Worm (Caenorhabditis elegans): ENCODE results near the gene ced-4.

The ced-4 gene

DNA sequence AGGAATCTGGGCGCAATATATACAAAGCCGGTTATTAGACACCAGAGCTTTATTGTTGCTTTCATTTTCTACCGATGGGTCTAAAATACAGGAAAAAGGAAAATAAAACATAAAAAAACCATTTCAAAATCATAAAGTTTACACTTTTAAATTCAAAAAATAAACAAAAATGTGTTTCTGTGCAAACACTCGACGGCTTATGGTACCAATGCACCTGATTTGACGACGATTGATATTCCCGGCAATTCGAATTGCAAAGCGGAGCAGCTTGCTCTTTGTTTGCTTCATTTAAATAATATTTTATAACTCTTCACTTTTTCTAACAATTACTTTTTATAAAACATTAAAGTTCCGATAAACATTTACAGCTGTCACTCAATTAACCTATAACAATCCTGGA lies 2.0 kb upstream of the ced-4 start, which contains the start of gene F26A1.1:
F26A1.1 (plus strand) TSS at position 369 of the 400 bp plus-strand sequence.
- TF ChIP-seq ham-2 (GFP tag; optimal IDR thresholded peaks at IDR 0.05), result no peak
- peak; percentile 5 for TF ChIP-seq ces-1 (GFP tag; optimal IDR thresholded peaks at IDR 0.05)
- no peak for TF ChIP-seq tbx-8 (GFP tag; optimal IDR thresholded peaks at IDR 0.05)
- TF ChIP-seq nhr-237 (tag; optimal IDR thresholded peaks at IDR 0.05), result peak; percentile 19
- TF ChIP-seq mls-2 (tag; optimal IDR thresholded peaks at IDR 0.05), result no peak
- peak; percentile 52 for TF ChIP-seq lsy-2 (tag; optimal IDR thresholded peaks at IDR 0.05)
- no peak for TF ChIP-seq ztf-11 (tag; optimal IDR thresholded peaks at IDR 0.05)
- peak; percentile 41 for TF ChIP-seq pha-4 (tag; optimal IDR thresholded peaks at IDR 0.05)
- TF ChIP-seq mep-1 (tag; optimal IDR thresholded peaks at IDR 0.05), result peak; percentile 23
- TF ChIP-seq nhr-2 (tag; optimal IDR thresholded peaks at IDR 0.05), result no peak
- TF ChIP-seq lin-32 (GFP tag; optimal IDR thresholded peaks at IDR 0.05), result no peak
- TF ChIP-seq nhr-76 (tag; optimal IDR thresholded peaks at IDR 0.05), result no peak
- TF ChIP-seq sptf-1 (tag; optimal IDR thresholded peaks at IDR 0.05), result no peak
- TF ChIP-seq snpc-4 (tag; optimal IDR thresholded peaks at IDR 0.05), result no peak
- TF ChIP-seq ceh-43 (GFP tag; optimal IDR thresholded peaks at IDR 0.05), result no peak
- no peak for TF ChIP-seq bed-3 (GFP tag; optimal IDR thresholded peaks at IDR 0.05)
- TF ChIP-seq cnd-1 (tag; optimal IDR thresholded peaks at IDR 0.05), result no peak
- no peak for TF ChIP-seq flh-1 (GFP tag; optimal IDR thresholded peaks at IDR 0.05)

DNA sequence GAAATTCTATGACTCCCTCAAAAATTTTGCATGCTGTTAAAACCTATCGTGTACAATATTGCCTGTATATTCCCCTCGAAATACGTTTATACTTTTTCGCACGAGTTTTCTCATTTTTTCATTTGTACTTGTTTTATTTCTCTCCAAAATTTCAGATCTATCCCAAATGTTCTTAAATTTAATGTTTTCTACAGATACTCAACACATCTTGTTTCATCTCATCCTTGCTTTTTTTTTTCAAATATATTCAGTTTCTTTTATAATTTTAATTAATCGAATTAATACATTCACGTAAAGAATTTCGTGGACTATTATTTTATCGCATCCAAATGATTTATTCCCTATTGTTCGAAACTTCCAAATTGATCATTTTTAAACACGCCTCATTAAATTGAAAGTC lies 2.8 kb downstream of the ced-4 start, which contains the start of gene C35D10.8:
C35D10.8 (plus strand) TSS at position 301 of the 400 bp plus-strand sequence.
- TF ChIP-seq nhr-76 (tag; optimal IDR thresholded peaks at IDR 0.05), result no peak

- TF ChIP-seq unc-120 (tag; optimal IDR thresholded peaks at IDR 0.05; ENCODE audit: poor library complexity, severe bottlenecking), result no peak
These were observed 4.0 kb downstream of the ced-4 start, which contains the start of gene C35D10.7 for ce11 chrIII:4856109-4856508. TSS of gene C35D10.7 (plus strand) at chrIII:4856193.

- TF ChIP-seq ztf-11 (tag; optimal IDR thresholded peaks at IDR 0.05) (no peak), cnd-1 (tag; optimal IDR thresholded peaks at IDR 0.05) (no peak), sptf-1 (tag; optimal IDR thresholded peaks at IDR 0.05) (no peak), hlh-1 (tag; optimal IDR thresholded peaks at IDR 0.05) (no peak), bed-3 (GFP tag; optimal IDR thresholded peaks at IDR 0.05) (no peak), nhr-76 (tag; optimal IDR thresholded peaks at IDR 0.05) (no peak), lin-13 (tag; optimal IDR thresholded peaks at IDR 0.05) (no peak), nhr-12 (tag; optimal IDR thresholded peaks at IDR 0.05) (no peak), nhr-28 (tag; optimal IDR thresholded peaks at IDR 0.05) (no peak), sem-2 (GFP tag; optimal IDR thresholded peaks at IDR 0.05) (no peak), unc-62 (GFP tag; optimal IDR thresholded peaks at IDR 0.05) (no peak), ceh-43 (GFP tag; optimal IDR thresholded peaks at IDR 0.05) (no peak), ceh-39 (tag; optimal IDR thresholded peaks at IDR 0.05) (no peak)
These were observed 4.9 kb downstream of the ced-4 start for ce11 chrIII:4856992-4857391.

ce11 chrIII:4859039-4859438 lies 6.9 kb downstream of the ced-4 start, which contains the start of gene C35D10.6:
TSS of gene C35D10.6 (plus strand) at chrIII:4859339.
- TF ChIP-seq ztf-11 (tag; optimal IDR thresholded peaks at IDR 0.05) (no peak), lsy-2 (tag; optimal IDR thresholded peaks at IDR 0.05) (no peak), elt-1 (tag; optimal IDR thresholded peaks at IDR 0.05; ENCODE audit: borderline replicate concordance, insufficient read depth) (no peak), lin-32 (GFP tag; optimal IDR thresholded peaks at IDR 0.05) (no peak), pha-4 (tag; optimal IDR thresholded peaks at IDR 0.05) (no peak), drap-1 (GFP tag; optimal IDR thresholded peaks at IDR 0.05) (no peak)

DNA sequence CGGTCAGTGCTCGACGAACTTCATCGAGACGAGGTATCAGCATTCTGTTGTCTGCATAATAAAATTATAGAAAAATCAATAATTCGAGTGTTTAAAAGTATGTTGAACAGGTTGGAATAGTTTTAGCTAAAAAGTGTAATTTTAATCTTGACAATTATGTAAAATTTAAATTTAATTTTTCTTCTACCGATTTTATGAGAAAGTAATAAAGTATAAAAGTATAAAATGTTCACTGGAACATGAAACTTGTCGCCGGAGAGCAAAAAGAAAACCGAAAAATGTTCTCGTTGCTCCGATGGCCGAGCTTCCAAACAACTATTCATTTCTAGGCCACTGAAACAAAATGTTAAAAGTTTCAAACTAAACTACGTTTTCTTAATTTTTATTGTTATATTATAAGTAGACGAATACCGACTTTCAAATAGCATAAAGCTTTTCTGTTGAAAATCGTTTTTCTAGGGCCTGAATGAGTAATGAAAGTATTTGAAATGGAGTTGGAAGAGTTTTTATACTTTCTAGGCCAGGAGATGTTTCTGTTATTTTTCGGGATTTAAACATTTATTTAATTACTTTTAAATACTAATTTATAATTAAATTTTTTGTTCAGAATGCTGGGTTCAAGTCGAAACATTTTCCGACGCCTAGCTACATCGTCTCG lies 9.7 kb downstream of the ced-4 start, which contains the start of the genes C35D10.10 and C35D10.5:
C35D10.10 (minus strand) TSS at position 51 of the 658 bp plus-strand sequence.
C35D10.5 (plus strand) TSS at position 608 of the 658 bp plus-strand sequence.
- TF ChIP-seq nhr-28 (tag; optimal IDR thresholded peaks at IDR 0.05) (no peak), sptf-1 (tag; optimal IDR thresholded peaks at IDR 0.05) (no peak), bed-3 (GFP tag; optimal IDR thresholded peaks at IDR 0.05) (no peak), cnd-1 (tag; optimal IDR thresholded peaks at IDR 0.05) (no peak), lin-13 (tag; optimal IDR thresholded peaks at IDR 0.05) (no peak), lsy-2 (tag; optimal IDR thresholded peaks at IDR 0.05) (no peak), unc-39 (tag; optimal IDR thresholded peaks at IDR 0.05) (no peak), lin-32 (GFP tag; optimal IDR thresholded peaks at IDR 0.05) (no peak), nhr-237 (tag; optimal IDR thresholded peaks at IDR 0.05) (no peak), nhr-2 (tag; optimal IDR thresholded peaks at IDR 0.05) (no peak), unc-120 (tag; optimal IDR thresholded peaks at IDR 0.05; ENCODE audit: poor library complexity, severe bottlenecking) (no peak), M03D4.4 (tag; optimal IDR thresholded peaks at IDR 0.05) (no peak), ham-2 (GFP tag; optimal IDR thresholded peaks at IDR 0.05) (no peak), elt-3 (tag; optimal IDR thresholded peaks at IDR 0.05) (no peak)
